Worm (Caenorhabditis elegans): ENCODE measurements around the gene F57E7.2.

ce11 chrV:16480919-16481630 is 1.9 kb downstream of the F57E7.2 start, which contains the start of the genes F57E7.4 and spig-6:
- TF ChIP-seq snpc-4 (tag; optimal IDR thresholded peaks at IDR 0.05) (no peak), ztf-11 (tag; optimal IDR thresholded peaks at IDR 0.05) (no peak), mab-5 (tag; optimal IDR thresholded peaks at IDR 0.05) (no peak), elt-1 (tag; optimal IDR thresholded peaks at IDR 0.05) (no peak), unc-62 (GFP tag; optimal IDR thresholded peaks at IDR 0.05) (no peak), R02D3.7 (tag; optimal IDR thresholded peaks at IDR 0.05) (no peak), nhr-12 (tag; optimal IDR thresholded peaks at IDR 0.05) (no peak), lin-39 (tag; optimal IDR thresholded peaks at IDR 0.05) (no peak), blmp-1 (tag; optimal IDR thresholded peaks at IDR 0.05; ENCODE audit: insufficient read depth) (no peak), nhr-6 (tag; optimal IDR thresholded peaks at IDR 0.05) (no peak), zag-1 (tag; optimal IDR thresholded peaks at IDR 0.05) (no peak), nhr-237 (tag; optimal IDR thresholded peaks at IDR 0.05) (no peak), unc-39 (tag; optimal IDR thresholded peaks at IDR 0.05) (no peak), skn-1 (tag; optimal IDR thresholded peaks at IDR 0.05) (no peak)

Measured in whole organism, L2 larva.